Worm (Caenorhabditis elegans): ENCODE results near the gene R160.6.

R160.6 gene

ce11 chrX:4395073-4395850 lies 22.2 kb upstream of the R160.6 start (continued):
- TF ChIP-seq spr-1 (tag; optimal IDR thresholded peaks at IDR 0.05) (peak; percentile 84), Y105C5A.15 (GFP tag; IDR thresholded peaks at IDR 0.05) (no peak), egl-27 (tag; optimal IDR thresholded peaks at IDR 0.05) (no peak), ceh-32 (tag; optimal IDR thresholded peaks at IDR 0.05; ENCODE audit: poor library complexity) (no peak), nhr-76 (tag; optimal IDR thresholded peaks at IDR 0.05) (no peak), nhr-41 (GFP tag; IDR thresholded peaks at IDR 0.05) (no peak), dpl-1 (GFP tag; optimal IDR thresholded peaks at IDR 0.05) (peak; percentile 44), zfp-2 (tag; optimal IDR thresholded peaks at IDR 0.05) (peak; percentile 12), F37D6.2 (tag; optimal IDR thresholded peaks at IDR 0.05) (peak; percentile 58), lir-3 (tag; optimal IDR thresholded peaks at IDR 0.05) (peak; percentile 21), ceh-20 (GFP tag; IDR thresholded peaks at IDR 0.05) (0 out of 2 replicates have a peak, but pooled peaks have one; percentile 56), ama-1 (optimal IDR thresholded peaks at IDR 0.05) (no peak), nhr-6 (tag; optimal IDR thresholded peaks at IDR 0.05) (peak; percentile 84), attf-4 (tag; optimal IDR thresholded peaks at IDR 0.05) (no peak), ZK546.5 (tag; optimal IDR thresholded peaks at IDR 0.05) (no peak), zfp-3 (GFP tag; conservative IDR thresholded peaks at IDR 0.05) (peak; percentile 55; the same call in 1 of the 2 replicates), lin-1 (GFP tag; IDR thresholded peaks at IDR 0.05) (no peak; the same call in 1 of the 2 replicates), nhr-11 (tag; optimal IDR thresholded peaks at IDR 0.05) (no peak), Y75B8A.6 (GFP tag; IDR thresholded peaks at IDR 0.05) (no peak), Y48G9A.11 (GFP tag; IDR thresholded peaks at IDR 0.05) (no peak), lin-15B (tag; optimal IDR thresholded peaks at IDR 0.05) (no peak), lim-7 (GFP tag; IDR thresholded peaks at IDR 0.05) (no peak), nhr-102 (tag; optimal IDR thresholded peaks at IDR 0.05) (no peak), pha-4 (GFP tag; IDR thresholded peaks at IDR 0.05) (peak; percentile 74; the same call in 1 of the 2 replicates), pha-4 (tag; optimal IDR thresholded peaks at IDR 0.05) (no peak), aly-2 (tag; optimal IDR thresholded peaks at IDR 0.05) (no peak), nhr-77 (tag; optimal IDR thresholded peaks at IDR 0.05) (peak; percentile 95), mxl-2 (GFP tag; conservative IDR thresholded peaks at IDR 0.05) (no peak), jun-1 (tag; optimal IDR thresholded peaks at IDR 0.05) (peak; percentile 71), zip-2 (tag; optimal IDR thresholded peaks at IDR 0.05) (peak; percentile 64), php-3 (GFP tag; IDR thresholded peaks at IDR 0.05) (peak; percentile 60; the same call in 1 of the 2 replicates), sdz-12 (GFP tag; optimal IDR thresholded peaks at IDR 0.05) (no peak), mdl-1 (tag; optimal IDR thresholded peaks at IDR 0.05) (peak; percentile 0 to 50), zip-11 (GFP tag; IDR thresholded peaks at IDR 0.05) (no peak), daf-19 (GFP tag; conservative IDR thresholded peaks at IDR 0.05) (no peak), ces-1 (GFP tag; optimal IDR thresholded peaks at IDR 0.05) (no peak), nhr-25 (tag; optimal IDR thresholded peaks at IDR 0.05; ENCODE audit: borderline replicate concordance, insufficient read depth) (no peak), hif-1 (tag; optimal IDR thresholded peaks at IDR 0.05) (peak in 1 of 2 experiments; percentile 41), F44E2.7 (GFP tag; IDR thresholded peaks at IDR 0.05) (no peak), aha-1 (tag) (no peak), madf-5 (GFP tag; IDR thresholded peaks at IDR 0.05) (no peak), F49E8.2 (tag; optimal IDR thresholded peaks at IDR 0.05; ENCODE audit: borderline replicate concordance) (no peak), nhr-111 (GFP tag; optimal IDR thresholded peaks at IDR 0.05) (no peak), R02D3.7 (tag; optimal IDR thresholded peaks at IDR 0.05) (no peak), set-16 (GFP tag; IDR thresholded peaks at IDR 0.05) (no peak), daf-8 (GFP tag; IDR thresholded peaks at IDR 0.05) (no peak), ceh-28 (tag; optimal IDR thresholded peaks at IDR 0.05) (no peak), unc-62 (GFP tag; optimal IDR thresholded peaks at IDR 0.05 in 1 of 2) (peak in 1 of 2 experiments; percentile 67), unc-62 (tag; optimal IDR thresholded peaks at IDR 0.05) (no peak), saeg-2 (GFP tag; IDR thresholded peaks at IDR 0.05) (no peak), nhr-48 (tag; optimal IDR thresholded peaks at IDR 0.05) (peak; percentile 58)

Measured in whole organism, L4 larva.